Worm (Caenorhabditis elegans) whole organism, L1 larva: Measurements from ENCODE around the gene ZK829.3.

Experiments used
- aha-1 ChIP-seq: fragments of 150-350 bp; optimal IDR thresholded peaks from 2 replicates; lab custom pipeline; 2014; ENCODE audit warnings: missing biosample characterization, missing genetic modification characterization
- egl-13 ChIP-seq: sonication (generic microtip); optimal IDR thresholded peaks from 2 replicates; lab custom pipeline; 2016; ENCODE audit warnings: missing genotype, missing genetic modification reagents, missing genetic modification characterization, missing compliant biosample characterization
- elt-2 ChIP-seq: sonication (generic microtip); optimal IDR thresholded peaks from 2 replicates; lab custom pipeline; 2016; ENCODE audit warnings: missing genetic modification characterization, mild to moderate bottlenecking, inconsistent platforms, missing compliant biosample characterization, missing genetic modification reagents
- lir-3 ChIP-seq: sonication (generic microtip); optimal IDR thresholded peaks from 2 replicates; lab custom pipeline; 2016; ENCODE audit warnings: mild to moderate bottlenecking, missing genetic modification characterization, moderate library complexity, missing compliant biosample characterization; ENCODE audit not compliant: poor library complexity
- nhr-11 ChIP-seq: fragments of 150-350 bp; optimal IDR thresholded peaks from 2 replicates; lab custom pipeline; 2014; ENCODE audit warnings: missing biosample characterization, missing genetic modification characterization
- nhr-28 ChIP-seq: fragments of 150-350 bp; optimal IDR thresholded peaks from 2 replicates; lab custom pipeline; 2014; ENCODE audit warnings: missing biosample characterization, missing genetic modification characterization
- unc-62 ChIP-seq: fragments of 150-350 bp; optimal IDR thresholded peaks from 2 replicates; lab custom pipeline; 2014; ENCODE audit warnings: missing biosample characterization, missing genetic modification reagents, missing genetic modification characterization
- ztf-4 ChIP-seq: fragments of 150-350 bp; optimal IDR thresholded peaks from 2 replicates; lab custom pipeline; 2014; ENCODE audit warnings: missing biosample characterization, missing genetic modification characterization

- TF ChIP-seq nhr-28 (tag; lab: Kevin White, UChicago) = no peak
- no peak for TF ChIP-seq aha-1 (tag; lab: Kevin White, UChicago)
- no peak for TF ChIP-seq nhr-11 (tag; lab: Kevin White, UChicago)
- TF ChIP-seq unc-62 = no peak
- TF ChIP-seq ztf-4 (tag; lab: Kevin White, UChicago) = no peak
- TF ChIP-seq lir-3 (tag; lab: Kevin White, UChicago) = no peak
- no peak for TF ChIP-seq elt-2 (tag; lab: Kevin White, UChicago)
- TF ChIP-seq egl-13 (tag; lab: Kevin White, UChicago) = no peak
Observed at ce11 chrIV:11930572-11930971, 14.9 kb downstream of the ZK829.3 start, which contains the start of gene nhx-9.
